Fruit fly (Drosophila melanogaster): Measurements from ENCODE around the gene LanA.

The LanA gene

DNA sequence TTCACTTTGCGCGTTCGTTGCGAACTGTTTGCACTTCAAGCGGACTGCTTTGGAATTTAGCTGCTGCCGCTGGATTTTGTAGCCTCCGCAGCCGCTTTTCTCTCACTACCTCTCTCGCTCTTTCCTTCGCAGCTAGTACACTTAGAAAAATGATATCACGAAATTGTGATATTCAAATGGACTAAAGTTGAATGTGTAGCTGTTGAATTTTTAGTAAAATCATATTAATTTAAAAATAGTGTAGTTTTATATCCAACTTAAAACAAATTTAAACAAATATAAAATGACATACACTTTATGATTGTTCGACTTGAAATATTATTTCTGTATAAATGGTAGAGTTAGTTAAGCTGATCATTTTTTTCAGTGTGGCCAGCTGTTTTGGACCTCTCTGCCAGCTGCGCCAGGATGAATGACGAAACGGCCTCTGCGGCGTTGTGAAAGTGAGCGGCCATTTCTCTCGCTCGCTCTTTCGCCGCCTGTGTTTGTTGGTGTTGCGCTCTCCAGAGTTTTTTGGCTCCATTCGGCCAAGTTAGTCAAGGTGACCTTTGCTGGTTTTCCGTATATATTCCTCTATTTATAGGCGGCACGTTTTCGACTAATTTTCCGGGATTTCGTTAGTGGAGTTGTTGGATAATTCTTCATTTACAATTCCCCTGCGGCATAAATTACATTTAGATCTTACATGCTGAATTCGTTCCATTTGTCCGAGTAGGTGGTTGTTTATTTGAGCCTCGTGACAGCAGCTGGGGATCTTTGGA, 45.0 kb upstream of the LanA start, which contains the start of gene Ldh (continued):
- TF ChIP-seq CG12744 (GFP tag; optimal IDR thresholded peaks at IDR 0.05) = peak; percentile 83
- peak; percentile 88 for TF ChIP-seq CG18764 (GFP tag; optimal IDR thresholded peaks at IDR 0.05)
- peak; percentile 93 for TF ChIP-seq fd3F (GFP tag; optimal IDR thresholded peaks at IDR 0.05)
- peak; percentile 97 for TF ChIP-seq gcm (GFP tag; optimal IDR thresholded peaks at IDR 0.05)
- TF ChIP-seq stwl (tag; optimal IDR thresholded peaks at IDR 0.05) = peak; percentile 75
- TF ChIP-seq tin (GFP tag; optimal IDR thresholded peaks at IDR 0.05) = peak; percentile 93
- peak; percentile 98 for TF ChIP-seq CG10979 (tag; optimal IDR thresholded peaks at IDR 0.05)
- no peak for TF ChIP-seq CG6791 (GFP tag; IDR thresholded peaks at IDR 0.05; ENCODE audit: partially characterized antibody)
- peak; percentile 71 for TF ChIP-seq CG31365 (tag; optimal IDR thresholded peaks at IDR 0.05)
- peak; percentile 97 for TF ChIP-seq CG1233 (GFP tag; optimal IDR thresholded peaks at IDR 0.05)
- peak; percentile 45; the same call in 1 of the 3 replicates for TF ChIP-seq Optix (GFP tag; IDR thresholded peaks at IDR 0.05)
- peak; percentile 82 for TF ChIP-seq slp2 (GFP tag; optimal IDR thresholded peaks at IDR 0.05)
- TF ChIP-seq bowl (GFP tag; IDR thresholded peaks at IDR 0.05) = peak; percentile 39; the same call in 1 of the 2 replicates
- no peak for TF ChIP-seq z (GFP tag; IDR thresholded peaks at IDR 0.05)
- peak; percentile 23 for TF ChIP-seq p53 (GFP tag; optimal IDR thresholded peaks at IDR 0.05)
- 0 out of 2 replicates have a peak, but pooled peaks have one; percentile 10 for TF ChIP-seq CG16779 (GFP tag; IDR thresholded peaks at IDR 0.05)
- TF ChIP-seq Dll (GFP tag; IDR thresholded peaks at IDR 0.05; ENCODE audit: partially characterized antibody) = no peak
- peak; percentile 86 for TF ChIP-seq Ada2b (GFP tag; IDR thresholded peaks at IDR 0.05)
- peak; percentile 94 for TF ChIP-seq CG18476 (GFP tag; optimal IDR thresholded peaks at IDR 0.05)
- peak; percentile 90 for TF ChIP-seq E2f1 (GFP tag; IDR thresholded peaks at IDR 0.05)
- TF ChIP-seq CG8290 (GFP tag; optimal IDR thresholded peaks at IDR 0.05) = peak; percentile 95
- peak; percentile 64 to 88 for TF ChIP-seq CG8290 (tag; optimal IDR thresholded peaks at IDR 0.05)
- TF ChIP-seq CG14965 (GFP tag; optimal IDR thresholded peaks at IDR 0.05; ENCODE audit: borderline replicate concordance) = no peak
- peak; percentile 93 for TF ChIP-seq CG9817 (tag; optimal IDR thresholded peaks at IDR 0.05)
- TF ChIP-seq Lhr (GFP tag; optimal IDR thresholded peaks at IDR 0.05) = peak; percentile 88
- peak; percentile 97 for TF ChIP-seq ac (GFP tag; optimal IDR thresholded peaks at IDR 0.05)
- peak; percentile 72; the same call in 2 of the 3 replicates for TF ChIP-seq gce (GFP tag; IDR thresholded peaks at IDR 0.05)
- TF ChIP-seq dan (GFP tag; IDR thresholded peaks at IDR 0.05) = peak; percentile 78
- TF ChIP-seq Atf-2 (GFP tag; optimal IDR thresholded peaks at IDR 0.05) = peak; percentile 72
- TF ChIP-seq ATbp (GFP tag; optimal IDR thresholded peaks at IDR 0.05) = peak; percentile 95
- TF ChIP-seq B-H2 (GFP tag; optimal IDR thresholded peaks at IDR 0.05) = peak; percentile 95
- TF ChIP-seq klu (GFP tag; IDR thresholded peaks at IDR 0.05) = peak; percentile 90
- TF ChIP-seq CG6765 (GFP tag; optimal IDR thresholded peaks at IDR 0.05) = peak; percentile 87
- TF ChIP-seq CG13894 (tag; optimal IDR thresholded peaks at IDR 0.05) = peak; percentile 92
- peak; percentile 90 for TF ChIP-seq CG9932 (GFP tag; IDR thresholded peaks at IDR 0.05)
- TF ChIP-seq CG11085 (GFP tag; IDR thresholded peaks at IDR 0.05) = peak; percentile 75
- TF ChIP-seq ro (GFP tag; IDR thresholded peaks at IDR 0.05) = peak; percentile 80
- peak; percentile 81 for TF ChIP-seq Camta (GFP tag; optimal IDR thresholded peaks at IDR 0.05)
- no peak for TF ChIP-seq HmgD (GFP tag; optimal IDR thresholded peaks at IDR 0.05)
- no peak for TF ChIP-seq hbn (GFP tag; IDR thresholded peaks at IDR 0.05; ENCODE audit: partially characterized antibody)
- peak; percentile 95 for TF ChIP-seq bcd (GFP tag; optimal IDR thresholded peaks at IDR 0.05)
- TF ChIP-seq kay (GFP tag; optimal IDR thresholded peaks at IDR 0.05) = peak; percentile 90
- peak; percentile 98 for TF ChIP-seq CG15696 (tag; optimal IDR thresholded peaks at IDR 0.05)
- peak; percentile 69 for TF ChIP-seq Gug (GFP tag; IDR thresholded peaks at IDR 0.05)
- peak; percentile 58; the same call in 1 of the 3 replicates for TF ChIP-seq jigr1 (GFP tag; IDR thresholded peaks at IDR 0.05)
- peak; percentile 93 for TF ChIP-seq CG34422 (GFP tag; IDR thresholded peaks at IDR 0.05)
- peak; percentile 98 for TF ChIP-seq CG2678 (tag; optimal IDR thresholded peaks at IDR 0.05)
- TF ChIP-seq h (optimal IDR thresholded peaks at IDR 0.05) = no peak
- peak; percentile 86 for TF ChIP-seq CG30431 (GFP tag; optimal IDR thresholded peaks at IDR 0.05)
- peak; percentile 50 for TF ChIP-seq CG8944 (GFP tag; optimal IDR thresholded peaks at IDR 0.05)
